Worm (Caenorhabditis elegans): Measurements from ENCODE around the gene C01G12.5.

ce11 chrII:14567811-14568210 lies 19.5 kb downstream of the C01G12.5 start:
- TF ChIP-seq R02D3.7 (tag; optimal IDR thresholded peaks at IDR 0.05) (no peak), fkh-10 (GFP tag; optimal IDR thresholded peaks at IDR 0.05) (no peak), elt-2 (tag; optimal IDR thresholded peaks at IDR 0.05) (no peak), ama-1 (optimal IDR thresholded peaks at IDR 0.05) (no peak), elt-1 (tag; optimal IDR thresholded peaks at IDR 0.05) (no peak), ceh-16 (tag; optimal IDR thresholded peaks at IDR 0.05) (no peak), skn-1 (tag; optimal IDR thresholded peaks at IDR 0.05) (no peak), zag-1 (tag; optimal IDR thresholded peaks at IDR 0.05) (no peak), unc-39 (tag; optimal IDR thresholded peaks at IDR 0.05) (no peak), ZK546.5 (tag; optimal IDR thresholded peaks at IDR 0.05) (no peak), elt-3 (tag; optimal IDR thresholded peaks at IDR 0.05) (no peak), nhr-25 (tag; optimal IDR thresholded peaks at IDR 0.05) (no peak), daf-12 (tag; optimal IDR thresholded peaks at IDR 0.05) (no peak)
